Fruit fly (Drosophila melanogaster) whole organism, embryonic: ENCODE results near the gene CG14439.

Experiments
- Abd-B ChIP-seq: fragments of 200-800 bp; sonication (Bioruptor generic); optimal IDR thresholded peaks from 2 replicates; lab custom pipeline; 2018; ENCODE audit warnings: missing biosample characterization, mild to moderate bottlenecking, missing genetic modification characterization, moderate library complexity
- Asciz ChIP-seq: fragments of 200-800 bp; sonication (Bioruptor generic); optimal IDR thresholded peaks from 2 replicates; lab custom pipeline; 2017; ENCODE audit warnings: missing biosample characterization, mild to moderate bottlenecking, missing genetic modification characterization, missing genetic modification reagents
- Atf3 ChIP-seq: fragments of 200-800 bp; sonication (Bioruptor generic); optimal IDR thresholded peaks from 3 replicates; lab custom pipeline; 2016; ENCODE audit warnings: missing biosample characterization, missing genetic modification characterization
- B-H1 ChIP-seq: fragments of 200-800 bp; sonication (Bioruptor generic); IDR thresholded peaks from 3 replicates; pipeline ENCODE4 v1.3.6; 2022; ENCODE audit warnings: missing biosample characterization, missing genetic modification characterization
- B-H2 ChIP-seq: fragments of 200-800 bp; sonication (Bioruptor generic); optimal IDR thresholded peaks from 2 replicates; lab custom pipeline; 2018; ENCODE audit warnings: missing biosample characterization, mild to moderate bottlenecking, missing genetic modification characterization
- Blimp-1 ChIP-seq: fragments of 200-800 bp; sonication (Bioruptor generic); optimal IDR thresholded peaks from 3 replicates; lab custom pipeline; 2018; ENCODE audit warnings: missing biosample characterization, missing genetic modification characterization, mild to moderate bottlenecking, moderate library complexity, missing genetic modification reagents
- CG10366 ChIP-seq: fragments of 200-800 bp; sonication (Bioruptor generic); IDR thresholded peaks from 2 replicates; pipeline ENCODE4 v1.3.6; 2022; ENCODE audit warnings: missing biosample characterization, missing genetic modification characterization
- CG10959 ChIP-seq: fragments of 200-800 bp; sonication (Bioruptor generic); IDR thresholded peaks from 2 replicates; pipeline ENCODE4 v1.3.6; 2022; ENCODE audit warnings: missing biosample characterization, missing genetic modification characterization
- CG12104 ChIP-seq: fragments of 200-800 bp; sonication (Bioruptor generic); optimal IDR thresholded peaks from 3 replicates; lab custom pipeline; 2016; ENCODE audit warnings: missing biosample characterization, missing genetic modification characterization
- CG12219 ChIP-seq: fragments of 200-800 bp; sonication (Bioruptor generic); optimal IDR thresholded peaks from 3 replicates; lab custom pipeline; 2018; ENCODE audit warnings: missing biosample characterization, mild to moderate bottlenecking, missing genetic modification characterization
- CG12942 ChIP-seq: fragments of 200-800 bp; sonication (Bioruptor generic); optimal IDR thresholded peaks from 3 replicates; lab custom pipeline; 2016; ENCODE audit warnings: missing biosample characterization, missing genetic modification characterization
- CG13894 ChIP-seq: fragments of 200-800 bp; sonication (Bioruptor generic); optimal IDR thresholded peaks from 3 replicates; lab custom pipeline; 2018; ENCODE audit warnings: missing biosample characterization, mild to moderate bottlenecking, missing genetic modification characterization, moderate library complexity
- CG14965 ChIP-seq: fragments of 200-800 bp; sonication (Bioruptor generic); optimal IDR thresholded peaks from 2 replicates; lab custom pipeline; 2016; ENCODE audit warnings: missing biosample characterization, missing genetic modification characterization, borderline replicate concordance
- CG17385 ChIP-seq: fragments of 200-800 bp; sonication (Bioruptor generic); optimal IDR thresholded peaks from 3 replicates; lab custom pipeline; 2018; ENCODE audit warnings: missing biosample characterization, mild to moderate bottlenecking, missing genetic modification characterization
- CG17829 ChIP-seq: fragments of 200-800 bp; optimal IDR thresholded peaks from 2 replicates; lab custom pipeline; 2019; ENCODE audit warnings: missing biosample characterization, mild to moderate bottlenecking, missing genetic modification characterization, moderate library complexity
- CG18764 ChIP-seq: fragments of 200-800 bp; sonication (Bioruptor generic); optimal IDR thresholded peaks from 3 replicates; lab custom pipeline; 2016; ENCODE audit warnings: missing biosample characterization, missing genetic modification characterization
- CG2116 ChIP-seq: fragments of 200-800 bp; sonication (Bioruptor generic); optimal IDR thresholded peaks from 3 replicates; lab custom pipeline; 2018; ENCODE audit warnings: missing biosample characterization, mild to moderate bottlenecking, missing genetic modification characterization
- CG30020 ChIP-seq: fragments of 200-800 bp; optimal IDR thresholded peaks from 2 replicates; lab custom pipeline; 2019; ENCODE audit warnings: missing biosample characterization, mild to moderate bottlenecking, missing genetic modification characterization, moderate library complexity
- CG31441 ChIP-seq: fragments of 200-800 bp; sonication (Bioruptor generic); IDR thresholded peaks from 2 replicates; pipeline ENCODE4 v1.3.6; 2022; ENCODE audit warnings: missing biosample characterization, missing genetic modification characterization
- CG33557 ChIP-seq: fragments of 200-800 bp; sonication (Bioruptor generic); optimal IDR thresholded peaks from 2 replicates; lab custom pipeline; 2019; ENCODE audit warnings: missing biosample characterization, mild to moderate bottlenecking, missing genetic modification characterization, moderate library complexity
- CG4282 ChIP-seq: fragments of 200-800 bp; sonication (Bioruptor generic); optimal IDR thresholded peaks from 2 replicates; lab custom pipeline; 2016; ENCODE audit warnings: missing biosample characterization, missing genetic modification characterization
- CG4404 ChIP-seq: fragments of 200-800 bp; sonication (Bioruptor generic); IDR thresholded peaks from 2 replicates; pipeline ENCODE4 v1.3.6; 2022; ENCODE audit warnings: missing biosample characterization, missing genetic modification characterization
- CG7357 ChIP-seq: fragments of 200-800 bp; sonication (Bioruptor generic); IDR thresholded peaks from 3 replicates; pipeline ENCODE4 v1.3.6; 2022; ENCODE audit warnings: missing biosample characterization, missing genetic modification characterization
- CG7372 ChIP-seq: fragments of 200-800 bp; sonication (Bioruptor generic); IDR thresholded peaks from 2 replicates; pipeline ENCODE4 v1.3.6; 2022; ENCODE audit warnings: missing biosample characterization, missing genetic modification characterization
- CG9215 ChIP-seq: fragments of 200-800 bp; sonication (Bioruptor generic); IDR thresholded peaks from 2 replicates; pipeline ENCODE4 v1.3.6; 2022; ENCODE audit warnings: missing biosample characterization, missing genetic modification characterization
- CTCF ChIP-seq: fragments of 200-800 bp; sonication (Bioruptor generic); optimal IDR thresholded peaks from 2 replicates; lab custom pipeline; 2017; ENCODE audit warnings: missing biosample characterization, mild to moderate bottlenecking, missing genetic modification characterization, moderate library complexity
- Camta ChIP-seq: fragments of 200-800 bp; sonication (Bioruptor generic); optimal IDR thresholded peaks from 2 replicates; lab custom pipeline; 2016; ENCODE audit warnings: missing biosample characterization, missing genetic modification characterization
- CrebB ChIP-seq: fragments of 200-800 bp; sonication (Bioruptor generic); optimal IDR thresholded peaks from 3 replicates; lab custom pipeline; 2018; ENCODE audit warnings: missing biosample characterization, mild to moderate bottlenecking, missing genetic modification characterization
- Dek ChIP-seq: fragments of 200-800 bp; sonication (Bioruptor generic); optimal IDR thresholded peaks from 3 replicates; lab custom pipeline; 2019; ENCODE audit warnings: missing biosample characterization, mild to moderate bottlenecking, missing genetic modification characterization, moderate library complexity
- GATAe ChIP-seq: fragments of 200-800 bp; sonication (Bioruptor generic); conservative IDR thresholded peaks from 2 replicates; pipeline ENCODE4 v1.3.6; 2022; ENCODE audit warnings: missing biosample characterization, missing genetic modification characterization
- Hey ChIP-seq: fragments of 200-800 bp; sonication (Bioruptor generic); optimal IDR thresholded peaks from 3 replicates; lab custom pipeline; 2018; ENCODE audit warnings: missing biosample characterization, mild to moderate bottlenecking, missing genetic modification characterization
- Hr3 ChIP-seq: fragments of 200-800 bp; sonication (Bioruptor generic); optimal IDR thresholded peaks from 3 replicates; lab custom pipeline; 2016; ENCODE audit warnings: missing biosample characterization, missing genetic modification characterization
- Max ChIP-seq: fragments of 200-800 bp; sonication (Bioruptor generic); optimal IDR thresholded peaks from 2 replicates; lab custom pipeline; 2016; ENCODE audit warnings: missing biosample characterization, mild to moderate bottlenecking, missing genetic modification characterization
- Pdp1 ChIP-seq, 2 experiments: fragments of 200-800 bp; sonication (Bioruptor generic); optimal IDR thresholded peaks; 3 replicates each; lab custom pipeline; 2016; ENCODE audit warnings: missing biosample characterization in 2 of 2, missing genetic modification characterization in 2 of 2, mild to moderate bottlenecking in 1 of 2, moderate library complexity in 1 of 2
- Trl ChIP-seq, 3 experiments: fragments of >200 bp in 2 of 3; fragments of 200-800 bp in 1 of 3; sonication (Bioruptor generic) in 1 of 3; optimal IDR thresholded peaks; 2 replicates in 1 of 3; 3 replicates in 2 of 3; lab custom pipeline; 2016 to 2017; ENCODE audit warnings: missing biosample characterization in 1 of 3, missing genetic modification characterization in 1 of 3
- ap ChIP-seq: fragments of 200-800 bp; sonication (Bioruptor generic); IDR thresholded peaks from 2 replicates; pipeline ENCODE4 v1.3.6; 2022; ENCODE audit warnings: missing biosample characterization, missing genetic modification characterization
- bsh ChIP-seq, 2 experiments: fragments of 200-800 bp; sonication (Bioruptor generic); optimal IDR thresholded peaks; 2 replicates each; lab custom pipeline; 2017 to 2018; ENCODE audit warnings: mild to moderate bottlenecking in 2 of 2, missing biosample characterization in 2 of 2, missing genetic modification characterization in 2 of 2, moderate library complexity in 1 of 2
- crc ChIP-seq: fragments of 200-800 bp; sonication (Bioruptor generic); optimal IDR thresholded peaks from 2 replicates; lab custom pipeline; 2016; ENCODE audit warnings: missing biosample characterization, missing genetic modification characterization
- da ChIP-seq: fragments of 200-800 bp; sonication (Bioruptor generic); optimal IDR thresholded peaks from 2 replicates; lab custom pipeline; 2016; ENCODE audit warnings: missing biosample characterization, missing genetic modification characterization
- gro ChIP-seq: fragments of 200-800 bp; sonication (Bioruptor generic); optimal IDR thresholded peaks from 2 replicates; lab custom pipeline; 2016; ENCODE audit warnings: missing biosample characterization, missing genetic modification characterization
- inv ChIP-seq: fragments of 200-800 bp; sonication (Bioruptor generic); IDR thresholded peaks from 2 replicates; pipeline ENCODE4 v1.3.6; 2022; ENCODE audit warnings: missing biosample characterization, missing genetic modification characterization; ENCODE audit not compliant: partially characterized antibody
- nmo ChIP-seq: fragments of 200-800 bp; sonication (Bioruptor generic); optimal IDR thresholded peaks from 2 replicates; lab custom pipeline; 2018; ENCODE audit warnings: missing biosample characterization, mild to moderate bottlenecking, missing genetic modification characterization, moderate library complexity
- oc ChIP-seq: fragments of 200-800 bp; sonication (Bioruptor generic); optimal IDR thresholded peaks from 2 replicates; lab custom pipeline; 2018; ENCODE audit warnings: missing biosample characterization, mild to moderate bottlenecking, missing genetic modification characterization, moderate library complexity
- p53 ChIP-seq: fragments of 200-800 bp; sonication (Bioruptor generic); optimal IDR thresholded peaks from 2 replicates; lab custom pipeline; 2016; ENCODE audit warnings: missing biosample characterization, missing genetic modification characterization
- repo ChIP-seq: fragments of 200-800 bp; sonication (Bioruptor generic); optimal IDR thresholded peaks from 2 replicates; lab custom pipeline; 2016; ENCODE audit warnings: missing biosample characterization, missing genetic modification characterization
- sc ChIP-seq, 3 experiments: fragments of >200 bp in 2 of 3; fragments of 200-800 bp in 1 of 3; sonication (Bioruptor generic) in 1 of 3; optimal IDR thresholded peaks; 2 replicates in 2 of 3; 3 replicates in 1 of 3; lab custom pipeline; 2017; ENCODE audit warnings: mild to moderate bottlenecking in 1 of 3, missing biosample characterization in 1 of 3, missing genetic modification characterization in 1 of 3, missing genetic modification reagents in 1 of 3
- sd ChIP-seq: fragments of 200-800 bp; sonication (Bioruptor generic); optimal IDR thresholded peaks from 3 replicates; lab custom pipeline; 2018; ENCODE audit warnings: missing biosample characterization, mild to moderate bottlenecking, missing genetic modification characterization, moderate library complexity
- tup ChIP-seq: fragments of 200-800 bp; sonication (Bioruptor generic); optimal IDR thresholded peaks from 2 replicates; lab custom pipeline; 2016; ENCODE audit warnings: missing biosample characterization, mild to moderate bottlenecking, missing genetic modification characterization, moderate library complexity
- vvl ChIP-seq: fragments of 200-800 bp; sonication (Bioruptor generic); IDR thresholded peaks from 2 replicates; pipeline ENCODE4 v1.3.6; 2022; ENCODE audit warnings: missing biosample characterization, missing genetic modification characterization
- zfh1 ChIP-seq: fragments of 200-800 bp; sonication (Bioruptor generic); IDR thresholded peaks from 3 replicates; pipeline ENCODE4 v1.3.6; 2022; ENCODE audit warnings: missing biosample characterization, missing genetic modification characterization

CG14439 gene

dm6 chrX:6744088-6744487 is 3.3 kb upstream of the CG14439 start, which contains the start of gene RpL17 (continued):
- TF ChIP-seq Trl (optimal IDR thresholded peaks at IDR 0.05; lab: Kevin White, UChicago) (no peak), Trl (GFP tag; optimal IDR thresholded peaks at IDR 0.05; lab: Kevin White, UChicago) (peak; percentile 91), Hey (tag; lab: Kevin White, UChicago) (peak; percentile 86), tup (peak; percentile 53), GATAe (no peak; the same call in 1 of the 2 replicates), Blimp-1 (peak; percentile 50), CG31441 (GFP tag; lab: Robert Waterston, UW) (peak; percentile 72; the same call in 1 of the 2 replicates), Hr3 (peak; percentile 36), nmo (peak; percentile 75), oc (tag; lab: Kevin White, UChicago) (peak; percentile 73), Pdp1 (GFP tag; optimal IDR thresholded peaks at IDR 0.05; lab: Kevin White, UChicago) (peak; percentile 67 to 79), CG10366 (peak; percentile 68), CG12942 (GFP tag; lab: Kevin White, UChicago) (peak; percentile 80), CG4404 (GFP tag; lab: Robert Waterston, UW) (peak; percentile 58; the same call in 1 of the 2 replicates), CG13894 (peak; percentile 69), Abd-B (GFP tag; lab: Kevin White, UChicago) (peak; percentile 39), CG4282 (GFP tag; lab: Kevin White, UChicago) (peak; percentile 86), sc (optimal IDR thresholded peaks at IDR 0.05; lab: Kevin White, UChicago) (no peak), sc (GFP tag; optimal IDR thresholded peaks at IDR 0.05; lab: Kevin White, UChicago) (peak; percentile 45), Camta (GFP tag; lab: Kevin White, UChicago) (peak; percentile 85), CG18764 (GFP tag; lab: Kevin White, UChicago) (peak; percentile 75), Asciz (GFP tag; lab: Kevin White, UChicago) (peak; percentile 77), zfh1 (GFP tag; lab: Robert Waterston, UW) (peak; percentile 90), CG12219 (GFP tag; lab: Kevin White, UChicago) (peak; percentile 73), CG7357 (GFP tag; lab: Robert Waterston, UW) (peak; percentile 48; the same call in 1 of the 3 replicates), CG30020 (tag; lab: Kevin White, UChicago) (no peak), CTCF (GFP tag; lab: Kevin White, UChicago) (peak; percentile 61), gro (GFP tag; lab: Kevin White, UChicago) (peak; percentile 87), B-H1 (GFP tag; lab: Robert Waterston, UW) (peak; percentile 69), B-H2 (GFP tag; lab: Kevin White, UChicago) (peak; percentile 89), CG14965 (GFP tag; lab: Kevin White, UChicago) (peak; percentile 6), Max (peak; percentile 57), Dek (tag; lab: Kevin White, UChicago) (peak; percentile 76), CG10959 (GFP tag; lab: Robert Waterston, UW) (peak; percentile 67), inv (GFP tag; lab: Robert Waterston, UW) (no peak; the same call in 1 of the 2 replicates), CrebB (tag; lab: Kevin White, UChicago) (peak; percentile 91), sd (no peak), repo (peak; percentile 84), bsh (GFP tag; optimal IDR thresholded peaks at IDR 0.05; lab: Kevin White, UChicago) (peak in 1 of 2 experiments; percentile 63), CG12104 (peak; percentile 64), Atf3 (GFP tag; lab: Kevin White, UChicago) (peak; percentile 73), p53 (peak; percentile 74), CG33557 (GFP tag; lab: Kevin White, UChicago) (peak; percentile 76), CG7372 (peak; percentile 70), vvl (peak; percentile 90), da (GFP tag; lab: Kevin White, UChicago) (peak; percentile 70), CG9215 (GFP tag; lab: Robert Waterston, UW) (peak; percentile 60), crc (GFP tag; lab: Kevin White, UChicago) (peak; percentile 76), CG17829 (peak; percentile 10), CG17385 (GFP tag; lab: Kevin White, UChicago) (peak; percentile 81), ap (peak; percentile 75), CG2116 (GFP tag; lab: Kevin White, UChicago) (peak; percentile 84)
